Fruit fly (Drosophila melanogaster) ovary, adult (tissue): ENCODE data around the gene Jhbp14.
A peak's percentile ranks its signal among the peaks of the same experiment; 100 is the strongest.
"Not testable (repeated sequence)": the region's sequence is repeated elsewhere in the genome, so short reads cannot be mapped to it uniquely, and the experiment has no call there.

ENCODE experiments used
- CG17801 ChIP-seq: fragments of 200-800 bp; optimal IDR thresholded peaks from 2 replicates; lab custom pipeline; 2019; ENCODE audit warnings: missing biosample characterization, mild to moderate bottlenecking, missing genetic modification characterization, moderate library complexity; ENCODE audit not compliant: partially characterized antibody

Jhbp14 gene

dm6 chr2L:13236194-13236593 lies at the start of gene Jhbp14:
Gene Jhbp14 (plus strand): TSS chr2L:13236494.
- no peak for TF ChIP-seq CG17801 (GFP tag; lab: Kevin White, UChicago)

- peak; percentile 23 for TF ChIP-seq CG17801 (GFP tag; lab: Kevin White, UChicago)
Measured at dm6 chr2L:13190534-13190933, 45.8 kb upstream of the Jhbp14 start.

- no peak for TF ChIP-seq CG17801 (GFP tag; lab: Kevin White, UChicago)
Measured at dm6 chr2L:13191052-13191678, 45.1 kb upstream of the Jhbp14 start.

dm6 chr2L:13191894-13192293 lies 44.4 kb upstream of the Jhbp14 start, which contains the start of the genes CG16974 and Edem2:
Gene CG16974 (minus strand): TSS chr2L:13191979.
Gene Edem2 (plus strand): TSS chr2L:13192201.
- TF ChIP-seq CG17801 (GFP tag; lab: Kevin White, UChicago), result peak; percentile 78

dm6 chr2L:13195822-13196221 lies 40.5 kb upstream of the Jhbp14 start:
- no peak for TF ChIP-seq CG17801 (GFP tag; lab: Kevin White, UChicago)

- peak; percentile 12 for TF ChIP-seq CG17801 (GFP tag; lab: Kevin White, UChicago)
Measured at dm6 chr2L:13202960-13203436, 33.3 kb upstream of the Jhbp14 start, which contains the start of gene CG16972. Gene CG16972 (minus strand): TSS chr2L:13203295.

dm6 chr2L:13203437-13204137 lies 32.7 kb upstream of the Jhbp14 start, which contains the start of gene Pect:
Gene Pect (plus strand): TSS chr2L:13203762.
- TF ChIP-seq CG17801 (GFP tag; lab: Kevin White, UChicago), result peak; percentile 21

dm6 chr2L:13204151-13204550 lies 32.1 kb upstream of the Jhbp14 start:
- no peak for TF ChIP-seq CG17801 (GFP tag; lab: Kevin White, UChicago)

- peak; percentile 6 for TF ChIP-seq CG17801 (GFP tag; lab: Kevin White, UChicago)
Measured at dm6 chr2L:13205256-13205655, 31.0 kb upstream of the Jhbp14 start.

dm6 chr2L:13206077-13206668 lies 30.1 kb upstream of the Jhbp14 start:
- TF ChIP-seq CG17801 (GFP tag; lab: Kevin White, UChicago), result peak; percentile 26

- peak; percentile 41 for TF ChIP-seq CG17801 (GFP tag; lab: Kevin White, UChicago)
Measured at dm6 chr2L:13206857-13207463, 29.3 kb upstream of the Jhbp14 start.

dm6 chr2L:13211764-13212265 lies 24.5 kb upstream of the Jhbp14 start, which contains the start of gene CG15482:
Gene CG15482 (minus strand): TSS chr2L:13211814.
- TF ChIP-seq CG17801 (GFP tag; lab: Kevin White, UChicago), result not testable (repeated sequence)

- no peak for TF ChIP-seq CG17801 (GFP tag; lab: Kevin White, UChicago)
Measured at dm6 chr2L:13215010-13215409, 21.3 kb upstream of the Jhbp14 start, which contains the start of gene kek4. Gene kek4 (minus strand): TSS chr2L:13215350.

- TF ChIP-seq CG17801 (GFP tag; lab: Kevin White, UChicago), result peak; percentile 25
Measured at dm6 chr2L:13215640-13216129, 20.6 kb upstream of the Jhbp14 start.
